Fruit fly (Drosophila melanogaster) whole organism, embryonic: ENCODE data around the gene pug.

ENCODE experiments used
- Atf3 ChIP-seq: fragments of 200-800 bp; sonication (Bioruptor generic); optimal IDR thresholded peaks from 3 replicates; lab custom pipeline; 2016; ENCODE audit warnings: missing biosample characterization, missing genetic modification characterization
- Blimp-1 ChIP-seq: fragments of 200-800 bp; sonication (Bioruptor generic); optimal IDR thresholded peaks from 3 replicates; lab custom pipeline; 2018; ENCODE audit warnings: missing biosample characterization, missing genetic modification characterization, mild to moderate bottlenecking, moderate library complexity, missing genetic modification reagents
- CG10565 ChIP-seq: fragments of 200-800 bp; sonication (Bioruptor generic); optimal IDR thresholded peaks from 3 replicates; lab custom pipeline; 2016; ENCODE audit warnings: missing biosample characterization, mild to moderate bottlenecking, missing genetic modification characterization
- CG11093 ChIP-seq: fragments of 200-800 bp; sonication (Bioruptor generic); IDR thresholded peaks from 3 replicates; pipeline ENCODE4 v1.3.6; 2022; ENCODE audit warnings: missing biosample characterization, missing genetic modification characterization
- CG12299 ChIP-seq: fragments of 200-800 bp; sonication (Bioruptor generic); optimal IDR thresholded peaks from 2 replicates; lab custom pipeline; 2018; ENCODE audit warnings: missing biosample characterization, mild to moderate bottlenecking, missing genetic modification characterization
- CG12391 ChIP-seq: fragments of 200-800 bp; sonication (Bioruptor generic); optimal IDR thresholded peaks from 3 replicates; lab custom pipeline; 2018; ENCODE audit warnings: missing biosample characterization, mild to moderate bottlenecking, missing genetic modification characterization, moderate library complexity
- CG13123 ChIP-seq: fragments of 200-800 bp; sonication (Bioruptor generic); optimal IDR thresholded peaks from 2 replicates; lab custom pipeline; 2016; ENCODE audit warnings: missing biosample characterization, missing genetic modification characterization
- CG14860 ChIP-seq: fragments of 200-800 bp; sonication (Bioruptor generic); IDR thresholded peaks from 3 replicates; pipeline ENCODE4 v1.3.6; 2022; ENCODE audit warnings: missing biosample characterization, missing genetic modification characterization; ENCODE audit not compliant: partially characterized antibody
- CG18764 ChIP-seq: fragments of 200-800 bp; sonication (Bioruptor generic); optimal IDR thresholded peaks from 3 replicates; lab custom pipeline; 2016; ENCODE audit warnings: missing biosample characterization, missing genetic modification characterization
- CG30403 ChIP-seq: fragments of 200-800 bp; sonication (Bioruptor generic); optimal IDR thresholded peaks from 3 replicates; lab custom pipeline; 2016; ENCODE audit warnings: missing biosample characterization, missing genetic modification characterization
- CG33557 ChIP-seq: fragments of 200-800 bp; sonication (Bioruptor generic); optimal IDR thresholded peaks from 2 replicates; lab custom pipeline; 2019; ENCODE audit warnings: missing biosample characterization, mild to moderate bottlenecking, missing genetic modification characterization, moderate library complexity
- CG4820 ChIP-seq: fragments of 200-800 bp; sonication (Bioruptor generic); optimal IDR thresholded peaks from 3 replicates; lab custom pipeline; 2016; ENCODE audit warnings: missing biosample characterization, missing genetic modification characterization
- CG6272 ChIP-seq: fragments of 200-800 bp; sonication (Bioruptor generic); IDR thresholded peaks from 2 replicates; pipeline ENCODE4 v1.3.6; 2022; ENCODE audit warnings: missing biosample characterization, missing genetic modification characterization
- CG6813 ChIP-seq: fragments of 200-800 bp; sonication (Bioruptor generic); optimal IDR thresholded peaks from 2 replicates; lab custom pipeline; 2017; ENCODE audit warnings: missing biosample characterization, missing genetic modification characterization, mild to moderate bottlenecking, moderate library complexity, missing genetic modification reagents
- CG6854 ChIP-seq: fragments of 200-800 bp; sonication (Bioruptor generic); optimal IDR thresholded peaks from 3 replicates; lab custom pipeline; 2017; ENCODE audit warnings: missing biosample characterization, mild to moderate bottlenecking, missing genetic modification characterization
- CG7556 ChIP-seq: fragments of 200-800 bp; sonication (Bioruptor generic); optimal IDR thresholded peaks from 2 replicates; lab custom pipeline; 2017; ENCODE audit warnings: missing biosample characterization, mild to moderate bottlenecking, missing genetic modification characterization
- CG7745 ChIP-seq: fragments of 200-800 bp; sonication (Bioruptor generic); optimal IDR thresholded peaks from 2 replicates; lab custom pipeline; 2018; ENCODE audit warnings: missing biosample characterization, mild to moderate bottlenecking, missing genetic modification characterization, moderate library complexity
- CG8388 ChIP-seq: fragments of 200-800 bp; sonication (Bioruptor generic); optimal IDR thresholded peaks from 2 replicates; lab custom pipeline; 2019; ENCODE audit warnings: missing biosample characterization, mild to moderate bottlenecking, missing genetic modification characterization, moderate library complexity
- CTCF ChIP-seq: fragments of 200-800 bp; sonication (Bioruptor generic); optimal IDR thresholded peaks from 2 replicates; lab custom pipeline; 2017; ENCODE audit warnings: missing biosample characterization, mild to moderate bottlenecking, missing genetic modification characterization, moderate library complexity
- Elba2 ChIP-seq: fragments of 200-800 bp; sonication (Bioruptor generic); optimal IDR thresholded peaks from 3 replicates; lab custom pipeline; 2016; ENCODE audit warnings: missing biosample characterization, missing genetic modification characterization
- Hr78 ChIP-seq, 2 experiments: fragments of 200-800 bp in 1 of 2; fragments of >200 bp in 1 of 2; sonication (Bioruptor generic) in 1 of 2; optimal IDR thresholded peaks; 2 replicates each; lab custom pipeline; 2017 to 2019; ENCODE audit warnings: missing biosample characterization in 2 of 2, missing genetic modification characterization in 2 of 2, mild to moderate bottlenecking in 1 of 2, moderate library complexity in 1 of 2
- Rx ChIP-seq: fragments of 200-800 bp; sonication (Bioruptor generic); IDR thresholded peaks from 2 replicates; pipeline ENCODE4 v1.3.6; 2022; ENCODE audit warnings: missing biosample characterization, missing genetic modification characterization
- Side ChIP-seq: fragments of 200-800 bp; sonication (Bioruptor generic); optimal IDR thresholded peaks from 2 replicates; lab custom pipeline; 2016; ENCODE audit warnings: missing biosample characterization, missing genetic modification characterization
- Tbp ChIP-seq: fragments of >200 bp; optimal IDR thresholded peaks from 2 replicates; lab custom pipeline; 2018; ENCODE audit warnings: missing biosample characterization, missing genetic modification characterization
- Vsx1 ChIP-seq: fragments of 200-800 bp; sonication (Bioruptor generic); optimal IDR thresholded peaks from 2 replicates; lab custom pipeline; 2017; ENCODE audit warnings: missing biosample characterization, mild to moderate bottlenecking, missing genetic modification characterization, missing genetic modification reagents
- abd-A ChIP-seq: fragments of 200-800 bp; sonication (Bioruptor generic); optimal IDR thresholded peaks from 3 replicates; lab custom pipeline; 2019; ENCODE audit warnings: missing biosample characterization, mild to moderate bottlenecking, missing genetic modification characterization, moderate library complexity
- ase ChIP-seq: fragments of 200-800 bp; sonication (Bioruptor generic); IDR thresholded peaks from 3 replicates; pipeline ENCODE4 v1.3.6; 2022; ENCODE audit warnings: missing biosample characterization, missing genetic modification characterization
- az2 ChIP-seq: fragments of 200-800 bp; sonication (Bioruptor generic); optimal IDR thresholded peaks from 3 replicates; lab custom pipeline; 2016; ENCODE audit warnings: missing biosample characterization, missing genetic modification characterization
- br ChIP-seq: fragments of >200 bp; optimal IDR thresholded peaks from 2 replicates; lab custom pipeline; 2017
- btn ChIP-seq: fragments of 200-800 bp; sonication (Bioruptor generic); optimal IDR thresholded peaks from 2 replicates; lab custom pipeline; 2016; ENCODE audit warnings: missing biosample characterization, missing genetic modification characterization
- cato ChIP-seq: fragments of 200-800 bp; sonication (Bioruptor generic); optimal IDR thresholded peaks from 2 replicates; lab custom pipeline; 2016; ENCODE audit warnings: missing biosample characterization, missing genetic modification characterization, borderline replicate concordance
- chinmo ChIP-seq: fragments of 200-800 bp; sonication (Bioruptor generic); IDR thresholded peaks from 4 replicates; pipeline ENCODE4 v1.3.6; 2022; ENCODE audit warnings: missing biosample characterization, missing genetic modification characterization; ENCODE audit not compliant: partially characterized antibody
- esg ChIP-seq: fragments of 200-800 bp; sonication (Bioruptor generic); conservative IDR thresholded peaks from 2 replicates; pipeline ENCODE4 v1.3.6; 2022; ENCODE audit warnings: missing biosample characterization, missing genetic modification characterization
- fu2 ChIP-seq: fragments of 200-800 bp; sonication (Bioruptor generic); optimal IDR thresholded peaks from 2 replicates; lab custom pipeline; 2016; ENCODE audit warnings: missing biosample characterization, missing genetic modification characterization
- grn ChIP-seq: fragments of 200-800 bp; sonication (Bioruptor generic); optimal IDR thresholded peaks from 3 replicates; lab custom pipeline; 2017; ENCODE audit warnings: missing biosample characterization, missing genetic modification characterization
- kni ChIP-seq: fragments of 200-800 bp; sonication (Bioruptor generic); optimal IDR thresholded peaks from 3 replicates; lab custom pipeline; 2017; ENCODE audit warnings: mild to moderate bottlenecking, missing biosample characterization, missing genetic modification reagents, missing genetic modification characterization
- knrl ChIP-seq: fragments of 200-800 bp; sonication (Bioruptor generic); IDR thresholded peaks from 3 replicates; pipeline ENCODE4 v1.3.6; 2022; ENCODE audit warnings: missing biosample characterization, missing genetic modification characterization; ENCODE audit not compliant: partially characterized antibody
- nerfin-2 ChIP-seq: fragments of 200-800 bp; sonication (Bioruptor generic); IDR thresholded peaks from 2 replicates; pipeline ENCODE4 v1.3.6; 2022; ENCODE audit warnings: missing biosample characterization, missing genetic modification characterization; ENCODE audit not compliant: partially characterized antibody
- oc ChIP-seq: fragments of 200-800 bp; sonication (Bioruptor generic); optimal IDR thresholded peaks from 2 replicates; lab custom pipeline; 2018; ENCODE audit warnings: missing biosample characterization, mild to moderate bottlenecking, missing genetic modification characterization, moderate library complexity
- phol ChIP-seq: fragments of 200-800 bp; sonication (Bioruptor generic); optimal IDR thresholded peaks from 3 replicates; lab custom pipeline; 2018; ENCODE audit warnings: missing biosample characterization, mild to moderate bottlenecking, missing genetic modification characterization, moderate library complexity
- run ChIP-seq: fragments of 200-800 bp; sonication (Bioruptor generic); optimal IDR thresholded peaks from 3 replicates; lab custom pipeline; 2018; ENCODE audit warnings: missing biosample characterization, mild to moderate bottlenecking, missing genetic modification characterization
- sens ChIP-seq: fragments of 200-800 bp; sonication (Bioruptor generic); peaks from one replicate; lab custom pipeline; 2016; ENCODE audit warnings: missing biosample characterization, missing genetic modification characterization
- sens-2 ChIP-seq: fragments of 200-800 bp; sonication (Bioruptor generic); IDR thresholded peaks from 2 replicates; pipeline ENCODE4 v1.3.6; 2022; ENCODE audit warnings: missing biosample characterization, missing genetic modification characterization
- sisA ChIP-seq: fragments of 200-800 bp; sonication (Bioruptor generic); IDR thresholded peaks from 2 replicates; pipeline ENCODE4 v1.3.6; 2022; ENCODE audit warnings: missing biosample characterization, missing genetic modification characterization
- sqz ChIP-seq: fragments of 200-800 bp; sonication (Bioruptor generic); optimal IDR thresholded peaks from 3 replicates; lab custom pipeline; 2018; ENCODE audit warnings: missing biosample characterization, mild to moderate bottlenecking, missing genetic modification characterization
- sug ChIP-seq: fragments of 200-800 bp; optimal IDR thresholded peaks from 2 replicates; lab custom pipeline; 2019; ENCODE audit warnings: missing biosample characterization, mild to moderate bottlenecking, missing genetic modification characterization, moderate library complexity
- tll ChIP-seq, 2 experiments: fragments of 200-800 bp in 1 of 2; fragments of >200 bp in 1 of 2; sonication (Bioruptor generic) in 1 of 2; optimal IDR thresholded peaks; 2 replicates each; lab custom pipeline; 2017 to 2019; ENCODE audit warnings: missing biosample characterization in 2 of 2, missing genetic modification characterization in 2 of 2, mild to moderate bottlenecking in 1 of 2, moderate library complexity in 1 of 2
- toy ChIP-seq: fragments of 200-800 bp; sonication (Bioruptor generic); IDR thresholded peaks from 2 replicates; pipeline ENCODE4 v1.3.6; 2022; ENCODE audit warnings: missing biosample characterization, missing genetic modification characterization
- tx ChIP-seq: fragments of 200-800 bp; sonication (Bioruptor generic); optimal IDR thresholded peaks from 2 replicates; lab custom pipeline; 2016; ENCODE audit warnings: missing biosample characterization, missing genetic modification characterization
- vvl ChIP-seq: fragments of 200-800 bp; sonication (Bioruptor generic); IDR thresholded peaks from 2 replicates; pipeline ENCODE4 v1.3.6; 2022; ENCODE audit warnings: missing biosample characterization, missing genetic modification characterization
- zf30C ChIP-seq: fragments of 200-800 bp; sonication (Bioruptor generic); optimal IDR thresholded peaks from 3 replicates; lab custom pipeline; 2018; ENCODE audit warnings: missing biosample characterization, mild to moderate bottlenecking, missing genetic modification characterization

Gene pug

dm6 chr3R:10659563-10659962 lies 36.8 kb upstream of the pug start:
- peak; percentile 25; the same call in 1 of the 2 replicates for TF ChIP-seq vvl
- TF ChIP-seq kni (GFP tag; lab: Kevin White, UChicago): peak; percentile 84
- no peak for TF ChIP-seq cato (GFP tag; lab: Kevin White, UChicago)
- peak; percentile 74 for TF ChIP-seq grn (GFP tag; lab: Kevin White, UChicago)
- peak; percentile 72; the same call in 1 of the 4 replicates for TF ChIP-seq chinmo (GFP tag; lab: Robert Waterston, UW)
- TF ChIP-seq abd-A: peak; percentile 78
- TF ChIP-seq CG10565 (GFP tag; lab: Kevin White, UChicago): no peak
- TF ChIP-seq oc (tag; lab: Kevin White, UChicago): peak; percentile 57
- TF ChIP-seq sqz (GFP tag; lab: Kevin White, UChicago): peak; percentile 35
- TF ChIP-seq sisA: no peak
- TF ChIP-seq Vsx1 (GFP tag; lab: Kevin White, UChicago): no peak
- peak in 1 of 2 experiments; percentile 64 for TF ChIP-seq Hr78 (GFP tag; optimal IDR thresholded peaks at IDR 0.05; lab: Kevin White, UChicago)

- no peak for TF ChIP-seq CTCF
- TF ChIP-seq Side (GFP tag; lab: Kevin White, UChicago): no peak
- no peak for TF ChIP-seq CG11093
- peak; percentile 34 for TF ChIP-seq zf30C (GFP tag; lab: Kevin White, UChicago)
- no peak for TF ChIP-seq CG7745
- TF ChIP-seq CG6854 (GFP tag; lab: Kevin White, UChicago): no peak
- TF ChIP-seq CG6813: no peak
- no peak for TF ChIP-seq tll (GFP tag; optimal IDR thresholded peaks at IDR 0.05; lab: Kevin White, UChicago)
- TF ChIP-seq Rx (GFP tag; lab: Robert Waterston, UW): no peak
- TF ChIP-seq toy: no peak
- no peak for TF ChIP-seq fu2 (GFP tag; lab: Kevin White, UChicago)
- TF ChIP-seq sens-2 (GFP tag; lab: Robert Waterston, UW): no peak
- no peak for TF ChIP-seq ase
- TF ChIP-seq sens (GFP tag; lab: Kevin White, UChicago): peak; percentile 45
- no peak for TF ChIP-seq CG14860 (GFP tag; lab: Robert Waterston, UW)
- no peak for TF ChIP-seq CG13123 (GFP tag; lab: Kevin White, UChicago)
- TF ChIP-seq CG12299 (tag; lab: Kevin White, UChicago): no peak
- TF ChIP-seq run (tag; lab: Kevin White, UChicago): no peak
- no peak for TF ChIP-seq esg
- no peak for TF ChIP-seq CG30403
- TF ChIP-seq sug (tag; lab: Kevin White, UChicago): no peak
- TF ChIP-seq btn: no peak
- no peak for TF ChIP-seq knrl (GFP tag; lab: Robert Waterston, UW)
- no peak for TF ChIP-seq Atf3 (GFP tag; lab: Kevin White, UChicago)
- TF ChIP-seq tx (GFP tag; lab: Kevin White, UChicago): no peak
- no peak for TF ChIP-seq CG8388 (GFP tag; lab: Kevin White, UChicago)
- TF ChIP-seq CG12391 (tag; lab: Kevin White, UChicago): peak; percentile 5
- no peak for TF ChIP-seq Elba2
- TF ChIP-seq CG4820 (GFP tag; lab: Kevin White, UChicago): no peak
- TF ChIP-seq nerfin-2 (GFP tag; lab: Robert Waterston, UW): no peak
- TF ChIP-seq br (lab: Kevin White, UChicago): no peak
- TF ChIP-seq Blimp-1 (GFP tag; lab: Kevin White, UChicago): no peak
- no peak for TF ChIP-seq CG18764 (GFP tag; lab: Kevin White, UChicago)
- TF ChIP-seq Tbp (GFP tag; lab: Kevin White, UChicago): no peak
- TF ChIP-seq CG33557 (GFP tag; lab: Kevin White, UChicago): no peak
- TF ChIP-seq az2: no peak
- no peak for TF ChIP-seq CG7556 (GFP tag; lab: Kevin White, UChicago)
- no peak for TF ChIP-seq CG6272 (GFP tag; lab: Robert Waterston, UW)
- TF ChIP-seq phol: peak; percentile 29
Measured at dm6 chr3R:10661098-10661497, 35.2 kb upstream of the pug start.
